Worm (Caenorhabditis elegans) whole organism, L1 larva: ENCODE data around the gene smf-1.

ENCODE experiments used
- egl-27 ChIP-seq, 2 experiments: fragments of 150-350 bp in 1 of 2; sonication (generic microtip); optimal IDR thresholded peaks; 3 replicates each; lab custom pipeline; 2017 to 2018; ENCODE audit warnings: missing biosample characterization in 2 of 2, missing genetic modification characterization in 2 of 2, missing genetic modification reagents in 2 of 2
- lin-15B ChIP-seq: fragments of 150-350 bp; sonication (generic microtip); optimal IDR thresholded peaks from 3 replicates; lab custom pipeline; 2014; ENCODE audit warnings: missing biosample characterization, missing genetic modification characterization
- lin-39 ChIP-seq: fragments of 150-350 bp; optimal IDR thresholded peaks from 2 replicates; lab custom pipeline; 2014; ENCODE audit warnings: missing biosample characterization, missing genetic modification reagents, missing genetic modification characterization
- nhr-11 ChIP-seq: fragments of 150-350 bp; optimal IDR thresholded peaks from 2 replicates; lab custom pipeline; 2014; ENCODE audit warnings: missing biosample characterization, missing genetic modification characterization
- skn-1 ChIP-seq: fragments of 150-350 bp; optimal IDR thresholded peaks from 2 replicates; lab custom pipeline; 2014; ENCODE audit warnings: missing biosample characterization, missing genetic modification characterization
- sox-4 ChIP-seq: sonication (generic microtip); optimal IDR thresholded peaks from 2 replicates; lab custom pipeline; 2016; ENCODE audit warnings: missing genetic modification characterization, missing compliant biosample characterization
- sptf-1 ChIP-seq: fragments of 150-350 bp; optimal IDR thresholded peaks from 2 replicates; lab custom pipeline; 2014; ENCODE audit warnings: missing biosample characterization, missing genetic modification characterization
- unc-62 ChIP-seq: fragments of 150-350 bp; optimal IDR thresholded peaks from 2 replicates; lab custom pipeline; 2014; ENCODE audit warnings: missing biosample characterization, missing genetic modification reagents, missing genetic modification characterization
- unc-86 ChIP-seq: sonication (generic microtip); optimal IDR thresholded peaks from 2 replicates; lab custom pipeline; 2016; ENCODE audit warnings: missing genetic modification characterization, missing compliant biosample characterization

ce11 chrX:6728820-6729396, 6.0 kb upstream of the smf-1 start:
- TF ChIP-seq lin-15B (no peak), skn-1 (no peak), sptf-1 (tag; lab: Kevin White, UChicago) (no peak), sox-4 (tag; lab: Kevin White, UChicago) (no peak), unc-62 (GFP tag; lab: Kevin White, UChicago) (no peak), egl-27 (tag; optimal IDR thresholded peaks at IDR 0.05; lab: Kevin White, UChicago) (no peak), unc-86 (tag; lab: Kevin White, UChicago) (no peak), nhr-11 (tag; lab: Kevin White, UChicago) (no peak), lin-39 (no peak)
